Worm (Caenorhabditis elegans): ENCODE data around the gene irld-18.

Gene irld-18

DNA sequence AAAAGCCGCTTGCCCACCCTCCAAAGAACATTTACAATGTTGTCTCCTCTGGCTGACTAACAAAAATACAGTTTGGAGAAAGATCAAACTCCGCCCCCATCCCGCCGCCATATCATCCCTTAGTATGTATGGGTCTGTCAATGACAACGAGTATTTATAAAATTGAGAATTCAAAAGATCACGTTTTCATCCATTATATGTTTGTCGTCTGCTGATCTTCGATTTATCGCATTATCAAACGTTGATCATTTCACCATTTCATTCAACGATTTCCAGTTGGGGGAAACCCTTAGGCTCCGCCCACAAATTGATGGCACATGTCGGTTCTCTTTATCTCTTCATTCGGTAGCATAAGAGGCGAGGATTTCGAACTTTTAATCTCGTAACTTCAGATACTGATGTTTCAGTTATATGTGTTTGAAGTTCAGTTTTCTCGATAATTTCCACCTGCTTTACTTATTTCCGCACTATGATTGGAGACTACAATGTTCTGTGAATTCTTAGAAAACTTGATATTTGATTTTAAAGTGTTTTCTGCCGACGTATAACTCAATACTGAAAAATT, 33.4 kb upstream of the irld-18 start (continued):
- no peak for TF ChIP-seq ceh-28 (tag; optimal IDR thresholded peaks at IDR 0.05)
- no peak for TF ChIP-seq sea-2 (GFP tag; optimal IDR thresholded peaks at IDR 0.05)
- no peak for TF ChIP-seq mml-1 (tag; optimal IDR thresholded peaks at IDR 0.05)
- TF ChIP-seq elt-3 (tag; optimal IDR thresholded peaks at IDR 0.05) = peak; percentile 55 to 82 (median 69)
- TF ChIP-seq mdl-1 (tag; optimal IDR thresholded peaks at IDR 0.05) = no peak
- TF ChIP-seq nhr-25 (tag; optimal IDR thresholded peaks at IDR 0.05) = peak; percentile 65
- no peak for TF ChIP-seq hmg-11 (tag; optimal IDR thresholded peaks at IDR 0.05)
- no peak for TF ChIP-seq nhr-237 (tag; optimal IDR thresholded peaks at IDR 0.05)
- no peak for TF ChIP-seq daf-12 (tag; optimal IDR thresholded peaks at IDR 0.05)
- TF ChIP-seq ceh-82 (tag; optimal IDR thresholded peaks at IDR 0.05) = no peak
- no peak for TF ChIP-seq nhr-76 (tag; optimal IDR thresholded peaks at IDR 0.05)
- peak; percentile 65 for TF ChIP-seq nhr-11 (tag; optimal IDR thresholded peaks at IDR 0.05)
- no peak for TF ChIP-seq nhr-12 (tag; optimal IDR thresholded peaks at IDR 0.05)
- TF ChIP-seq fkh-10 (GFP tag; optimal IDR thresholded peaks at IDR 0.05) = no peak

DNA sequence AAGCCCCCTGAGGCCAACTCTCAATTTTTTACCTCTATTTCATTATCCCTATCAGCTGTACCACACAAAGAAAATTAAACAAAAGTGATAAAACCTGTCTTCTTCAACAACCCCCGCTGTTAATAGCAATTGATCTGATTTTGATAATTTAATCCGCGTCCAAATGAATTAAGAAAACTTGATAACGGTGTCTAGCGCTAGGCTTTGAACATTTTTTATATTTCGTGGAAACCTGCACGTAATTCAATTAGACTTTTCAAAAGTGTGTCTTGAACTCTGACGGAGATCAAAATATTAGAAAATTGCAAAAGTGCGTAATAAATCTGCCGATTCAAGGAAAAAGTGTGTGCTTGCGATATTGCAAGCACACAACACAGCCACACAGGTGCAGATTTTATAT, 32.5 kb upstream of the irld-18 start:
- TF ChIP-seq nhr-12 (tag; optimal IDR thresholded peaks at IDR 0.05) (no peak), pha-4 (tag; optimal IDR thresholded peaks at IDR 0.05) (no peak), fos-1 (tag; optimal IDR thresholded peaks at IDR 0.05) (no peak), zag-1 (tag; optimal IDR thresholded peaks at IDR 0.05) (no peak), ceh-82 (tag; optimal IDR thresholded peaks at IDR 0.05) (no peak), lin-15B (tag; optimal IDR thresholded peaks at IDR 0.05) (no peak), nhr-23 (tag; optimal IDR thresholded peaks at IDR 0.05) (peak; percentile 6), nhr-11 (tag; optimal IDR thresholded peaks at IDR 0.05) (no peak), ceh-16 (tag; optimal IDR thresholded peaks at IDR 0.05) (no peak), elt-2 (tag; optimal IDR thresholded peaks at IDR 0.05) (no peak), mdl-1 (tag; optimal IDR thresholded peaks at IDR 0.05) (no peak), ztf-4 (tag; optimal IDR thresholded peaks at IDR 0.05) (no peak), nhr-43 (tag; optimal IDR thresholded peaks at IDR 0.05; ENCODE audit: poor library complexity, severe bottlenecking) (peak; percentile 72), pqm-1 (tag; optimal IDR thresholded peaks at IDR 0.05) (no peak), ceh-28 (tag; optimal IDR thresholded peaks at IDR 0.05) (no peak), ZK546.5 (tag; optimal IDR thresholded peaks at IDR 0.05) (no peak), lin-39 (tag; optimal IDR thresholded peaks at IDR 0.05) (no peak)

DNA sequence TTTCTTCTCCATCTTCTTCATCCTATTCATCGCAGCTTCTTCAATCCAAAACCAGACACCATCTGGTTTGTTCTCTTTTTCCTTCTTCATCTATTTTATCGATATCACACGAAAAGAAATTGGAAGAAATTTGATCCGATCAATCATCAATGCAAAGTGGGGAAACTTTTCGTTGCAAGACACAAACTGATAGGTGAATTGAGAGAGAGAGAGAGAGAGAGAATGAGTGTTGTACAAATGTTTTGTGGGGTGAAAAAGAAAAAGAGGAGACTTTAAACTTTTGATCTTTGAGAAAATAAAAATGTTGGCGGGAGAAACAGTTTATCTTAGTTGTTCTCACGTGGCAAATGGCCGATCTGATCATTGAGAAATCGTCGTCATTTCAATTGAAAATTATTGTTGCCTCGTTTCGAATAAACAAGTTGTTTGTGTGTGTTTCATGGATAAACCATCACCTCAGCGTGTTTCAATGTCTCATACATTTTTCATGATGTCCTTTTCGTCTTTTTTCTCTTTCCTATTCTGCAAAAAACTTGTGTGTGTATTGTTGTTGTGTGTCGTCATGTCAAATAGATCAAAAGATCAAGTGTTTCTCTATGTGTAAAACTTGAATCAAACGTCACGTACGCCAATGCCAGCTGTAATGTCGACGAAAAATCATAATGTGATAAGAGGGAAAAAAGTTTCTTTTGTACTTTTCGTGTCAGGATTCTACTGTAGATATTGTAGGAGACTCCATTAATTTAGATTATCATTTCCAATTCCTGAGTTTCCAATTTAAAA, 31.9 kb upstream of the irld-18 start:
- TF ChIP-seq ZK546.5 (tag; optimal IDR thresholded peaks at IDR 0.05) (no peak), elt-3 (tag; optimal IDR thresholded peaks at IDR 0.05) (peak in 1 of 3 experiments; percentile 57), pha-4 (tag; optimal IDR thresholded peaks at IDR 0.05) (no peak), daf-12 (tag; optimal IDR thresholded peaks at IDR 0.05) (no peak), tbx-2 (tag; optimal IDR thresholded peaks at IDR 0.05) (no peak), elt-2 (tag; optimal IDR thresholded peaks at IDR 0.05) (peak; percentile 68), elt-1 (tag; optimal IDR thresholded peaks at IDR 0.05) (peak; percentile 19), nhr-43 (tag; optimal IDR thresholded peaks at IDR 0.05; ENCODE audit: poor library complexity, severe bottlenecking) (peak; percentile 5), nhr-25 (tag; optimal IDR thresholded peaks at IDR 0.05) (peak; percentile 32), lin-15B (tag; optimal IDR thresholded peaks at IDR 0.05) (no peak), pqm-1 (tag; optimal IDR thresholded peaks at IDR 0.05) (peak; percentile 54), ceh-28 (tag; optimal IDR thresholded peaks at IDR 0.05) (peak; percentile 57), mdl-1 (tag; optimal IDR thresholded peaks at IDR 0.05) (peak; percentile 69), ceh-9 (tag; optimal IDR thresholded peaks at IDR 0.05) (no peak), jun-1 (tag; optimal IDR thresholded peaks at IDR 0.05) (peak; percentile 40), ama-1 (optimal IDR thresholded peaks at IDR 0.05) (peak; percentile 60), lin-39 (tag; optimal IDR thresholded peaks at IDR 0.05) (no peak), nfya-1 (tag; optimal IDR thresholded peaks at IDR 0.05; ENCODE audit: insufficient read depth) (peak; percentile 24), nhr-67 (tag; optimal IDR thresholded peaks at IDR 0.05) (no peak)

DNA sequence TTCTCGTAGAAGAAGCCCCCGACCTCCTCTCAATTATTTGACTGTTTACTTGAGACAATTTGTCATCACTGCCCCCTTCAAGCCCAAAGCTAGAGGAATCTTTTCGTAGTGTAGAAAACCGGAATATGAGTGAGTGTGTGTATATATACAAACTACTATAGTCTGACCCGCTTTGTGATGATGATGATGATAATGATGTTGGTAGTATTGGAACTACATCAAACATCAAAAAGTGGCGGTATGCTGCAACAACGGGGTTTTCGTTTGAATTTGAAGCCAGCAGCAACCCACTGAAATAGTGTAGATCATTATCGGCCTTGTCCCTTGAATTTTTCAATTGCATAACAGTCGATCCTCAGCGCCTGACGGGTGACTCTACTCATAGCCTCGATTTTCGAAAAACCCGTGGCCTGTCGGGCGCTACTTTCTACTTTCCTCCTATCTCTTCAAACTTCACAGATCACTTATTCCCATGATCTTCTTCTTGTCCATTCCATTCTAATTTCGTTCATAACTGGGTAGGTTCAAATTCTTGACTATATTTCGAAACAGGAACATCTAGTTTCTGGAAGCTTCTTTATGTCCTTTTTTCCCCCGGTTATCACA, 31.2 kb upstream of the irld-18 start:
- peak; percentile 54 for TF ChIP-seq nhr-23 (tag; optimal IDR thresholded peaks at IDR 0.05)
- no peak for TF ChIP-seq fkh-2 (tag; optimal IDR thresholded peaks at IDR 0.05)
- no peak for TF ChIP-seq nfya-1 (tag; optimal IDR thresholded peaks at IDR 0.05; ENCODE audit: insufficient read depth)
- peak; percentile 87 for TF ChIP-seq snpc-4 (tag; optimal IDR thresholded peaks at IDR 0.05)
- TF ChIP-seq nhr-25 (tag; optimal IDR thresholded peaks at IDR 0.05) = peak; percentile 44
- TF ChIP-seq hmg-11 (tag; optimal IDR thresholded peaks at IDR 0.05) = peak; percentile 35
- TF ChIP-seq sea-2 (GFP tag; optimal IDR thresholded peaks at IDR 0.05) = no peak
- peak in 1 of 3 experiments; percentile 23 for TF ChIP-seq elt-3 (tag; optimal IDR thresholded peaks at IDR 0.05)
- no peak for TF ChIP-seq ztf-11 (tag; optimal IDR thresholded peaks at IDR 0.05)
